Fruit fly (Drosophila melanogaster) S2 (cell line): ENCODE data around the gene CG10565.

Experiments
- CG8478 ChIP-seq: fragments of >200 bp; optimal IDR thresholded peaks from 2 replicates; lab custom pipeline; 2018
- CTCF ChIP-seq, 2 experiments: fragments of >200 bp; optimal IDR thresholded peaks; 2 replicates each; lab custom pipeline; 2018

dm6 chr3L:21131427-21131826, 4.7 kb downstream of the CG10565 start, which contains the start of gene ICA69:
- TF ChIP-seq CG8478 (lab: Kevin White, UChicago) (no peak), CTCF (optimal IDR thresholded peaks at IDR 0.05; lab: Kevin White, UChicago) (no peak)
